Worm (Caenorhabditis elegans) whole organism, young adult: ENCODE results near the gene srxa-10.

Source experiments
- B0336.3 ChIP-seq: fragments of 200-800 bp; sonication (Bioruptor generic); IDR thresholded peaks from 2 replicates; pipeline ENCODE4 v1.3.6; 2022; ENCODE audit warnings: missing genetic modification characterization, missing compliant biosample characterization
- C17E4.6 ChIP-seq: fragments of 200-800 bp; sonication (Bioruptor generic); IDR thresholded peaks from 2 replicates; pipeline ENCODE4 v1.3.6; 2022; ENCODE audit warnings: missing genetic modification reagents, missing genetic modification characterization, missing compliant biosample characterization
- F22D6.2 ChIP-seq: sonication (generic microtip); optimal IDR thresholded peaks from 2 replicates; lab custom pipeline; 2016; ENCODE audit warnings: mild to moderate bottlenecking, missing genetic modification characterization, missing compliant biosample characterization
- F39B2.1 ChIP-seq: fragments of 200-800 bp; sonication (Bioruptor generic); IDR thresholded peaks from 2 replicates; pipeline ENCODE4 v1.3.6; 2022; ENCODE audit warnings: missing genetic modification reagents, missing genetic modification characterization, missing compliant biosample characterization
- F52B5.7 ChIP-seq: sonication (generic microtip); optimal IDR thresholded peaks from 2 replicates; lab custom pipeline; 2016; ENCODE audit warnings: mild to moderate bottlenecking, missing genetic modification characterization, missing compliant biosample characterization
- F57A8.1 ChIP-seq: fragments of 200-800 bp; sonication (Bioruptor generic); optimal IDR thresholded peaks from 2 replicates; lab custom pipeline; 2018; ENCODE audit warnings: mild to moderate bottlenecking, missing genetic modification characterization, moderate library complexity, missing compliant biosample characterization
- K11D2.4 ChIP-seq: fragments of 200-800 bp; sonication (Bioruptor generic); IDR thresholded peaks from 2 replicates; pipeline ENCODE4 v1.3.6; 2022; ENCODE audit warnings: missing genetic modification reagents, missing genetic modification characterization, missing compliant biosample characterization
- T26A5.8 ChIP-seq: sonication (generic microtip); optimal IDR thresholded peaks from 2 replicates; lab custom pipeline; 2016; ENCODE audit warnings: missing genetic modification characterization, missing compliant biosample characterization
- Y56A3A.18 ChIP-seq: fragments of 200-800 bp; sonication (Bioruptor generic); IDR thresholded peaks from 2 replicates; pipeline ENCODE4 v1.3.6; 2022; ENCODE audit warnings: missing genetic modification reagents, missing genetic modification characterization, missing compliant biosample characterization
- Y79H2A.3 ChIP-seq: fragments of 200-800 bp; sonication (Bioruptor generic); conservative IDR thresholded peaks from 2 replicates; pipeline ENCODE4 v1.3.6; 2022; ENCODE audit warnings: missing genetic modification reagents, missing genetic modification characterization, missing compliant biosample characterization
- ZK185.1 ChIP-seq: sonication (generic microtip); optimal IDR thresholded peaks from 2 replicates; lab custom pipeline; 2016; ENCODE audit warnings: mild to moderate bottlenecking, missing genetic modification characterization, missing compliant biosample characterization; ENCODE audit not compliant: poor library complexity, severe bottlenecking
- aptf-2 ChIP-seq: fragments of 200-800 bp; sonication (Bioruptor generic); conservative IDR thresholded peaks from 2 replicates; pipeline ENCODE4 v1.3.6; 2022; ENCODE audit warnings: missing genetic modification reagents, missing genetic modification characterization, missing compliant biosample characterization
- atf-7 ChIP-seq: sonication (generic microtip); optimal IDR thresholded peaks from 2 replicates; lab custom pipeline; 2017; ENCODE audit warnings: mild to moderate bottlenecking, missing genetic modification characterization, missing compliant biosample characterization
- athp-1 ChIP-seq: sonication (generic microtip); optimal IDR thresholded peaks from 2 replicates; lab custom pipeline; 2017; ENCODE audit warnings: mild to moderate bottlenecking, missing genetic modification characterization, missing compliant biosample characterization
- attf-5 ChIP-seq: fragments of 200-800 bp; sonication (Bioruptor generic); optimal IDR thresholded peaks from 2 replicates; lab custom pipeline; 2018; ENCODE audit warnings: mild to moderate bottlenecking, missing genetic modification characterization, missing compliant biosample characterization
- bed-1 ChIP-seq: fragments of 200-800 bp; sonication (Bioruptor generic); IDR thresholded peaks from 2 replicates; pipeline ENCODE4 v1.3.6; 2022; ENCODE audit warnings: missing genetic modification reagents, missing genetic modification characterization, missing compliant biosample characterization
- cebp-1 ChIP-seq, 2 experiments: fragments of 200-800 bp in 1 of 2; sonication (Bioruptor generic) in 1 of 2; sonication (generic microtip) in 1 of 2; IDR thresholded peaks in 1 of 2; optimal IDR thresholded peaks in 1 of 2; 2 replicates each; pipeline versions ENCODE4 v1.3.6 to Lab custom; 2017 to 2022; ENCODE audit warnings: missing compliant biosample characterization in 2 of 2, missing genetic modification characterization in 2 of 2, mild to moderate bottlenecking in 1 of 2, missing genetic modification reagents in 1 of 2, moderate library complexity in 1 of 2
- ceh-58 ChIP-seq: fragments of 200-800 bp; sonication (Bioruptor generic); IDR thresholded peaks from 2 replicates; pipeline ENCODE4 v1.3.6; 2022; ENCODE audit warnings: missing genetic modification characterization, missing compliant biosample characterization
- dpl-1 ChIP-seq: fragments of 150-350 bp; optimal IDR thresholded peaks from 2 replicates; lab custom pipeline; 2014; ENCODE audit warnings: missing biosample characterization, missing genetic modification reagents, missing genetic modification characterization
- egl-18 ChIP-seq: fragments of 200-800 bp; sonication (Bioruptor generic); IDR thresholded peaks from 2 replicates; pipeline ENCODE4 v1.3.6; 2022; ENCODE audit warnings: missing genetic modification reagents, missing genetic modification characterization, missing compliant biosample characterization
- egrh-3 ChIP-seq: fragments of 200-800 bp; sonication (Bioruptor generic); IDR thresholded peaks from 2 replicates; pipeline ENCODE4 v1.3.6; 2022; ENCODE audit warnings: missing genetic modification reagents, missing genetic modification characterization, missing compliant biosample characterization
- him-1 ChIP-seq: sonication (generic microtip); optimal IDR thresholded peaks from 2 replicates; lab custom pipeline; 2016; ENCODE audit warnings: missing genotype, missing genetic modification reagents, missing genetic modification characterization, missing compliant biosample characterization
- hrde-1 ChIP-seq: sonication (generic microtip); optimal IDR thresholded peaks from 2 replicates; lab custom pipeline; 2016; ENCODE audit warnings: missing genetic modification characterization, mild to moderate bottlenecking, missing compliant biosample characterization, moderate library complexity, missing genotype, missing genetic modification reagents, borderline replicate concordance
- let-607 ChIP-seq, 2 experiments: fragments of 200-800 bp in 1 of 2; sonication (Bioruptor generic) in 1 of 2; sonication (generic microtip) in 1 of 2; optimal IDR thresholded peaks; 2 replicates each; lab custom pipeline; 2016 to 2018; ENCODE audit warnings: mild to moderate bottlenecking in 2 of 2, missing compliant biosample characterization in 2 of 2, missing genetic modification characterization in 2 of 2, moderate library complexity in 2 of 2, missing genotype in 1 of 2
- lin-26 ChIP-seq: fragments of 200-800 bp; sonication (Bioruptor generic); IDR thresholded peaks from 2 replicates; pipeline ENCODE4 v1.3.6; 2022; ENCODE audit warnings: missing genetic modification reagents, missing genetic modification characterization, missing compliant biosample characterization
- lin-35 ChIP-seq, 3 experiments: fragments of 150-350 bp in 2 of 3; sonication (generic microtip) in 1 of 3; optimal IDR thresholded peaks; 2 replicates each; lab custom pipeline; 2014 to 2018; ENCODE audit warnings: missing biosample characterization in 3 of 3, missing genetic modification characterization in 3 of 3, missing genetic modification reagents in 3 of 3
- lin-54 ChIP-seq: fragments of 200-800 bp; sonication (Bioruptor generic); optimal IDR thresholded peaks from 2 replicates; lab custom pipeline; 2018; ENCODE audit warnings: mild to moderate bottlenecking, missing genetic modification characterization, missing compliant biosample characterization
- madf-10 ChIP-seq: sonication (generic microtip); optimal IDR thresholded peaks from 2 replicates; lab custom pipeline; 2016; ENCODE audit warnings: mild to moderate bottlenecking, missing genetic modification characterization, missing compliant biosample characterization
- madf-3 ChIP-seq: fragments of 200-800 bp; sonication (Bioruptor generic); IDR thresholded peaks from 2 replicates; pipeline ENCODE4 v1.3.6; 2022; ENCODE audit warnings: missing genetic modification reagents, missing genetic modification characterization, missing compliant biosample characterization
- mcd-1 ChIP-seq: fragments of 200-800 bp; sonication (Bioruptor generic); IDR thresholded peaks from 2 replicates; pipeline ENCODE4 v1.3.6; 2022; ENCODE audit warnings: missing genetic modification reagents, missing genetic modification characterization, missing compliant biosample characterization
- nhr-80 ChIP-seq: sonication (generic microtip); optimal IDR thresholded peaks from 2 replicates; lab custom pipeline; 2016; ENCODE audit warnings: missing genetic modification characterization, missing compliant biosample characterization
- nhr-90 ChIP-seq: sonication (generic microtip); optimal IDR thresholded peaks from 2 replicates; lab custom pipeline; 2016; ENCODE audit warnings: missing genotype, mild to moderate bottlenecking, missing genetic modification characterization, missing compliant biosample characterization
- pbrm-1 ChIP-seq: fragments of 200-800 bp; sonication (Bioruptor generic); IDR thresholded peaks from 2 replicates; pipeline ENCODE4 v1.3.6; 2022; ENCODE audit warnings: missing genetic modification reagents, missing genetic modification characterization, missing compliant biosample characterization
- repo-1 ChIP-seq: sonication (generic microtip); optimal IDR thresholded peaks from 2 replicates; lab custom pipeline; 2017; ENCODE audit warnings: mild to moderate bottlenecking, missing genetic modification characterization, missing compliant biosample characterization
- sdz-38 ChIP-seq: sonication (generic microtip); optimal IDR thresholded peaks from 2 replicates; lab custom pipeline; 2016; ENCODE audit warnings: missing genotype, missing genetic modification characterization, missing compliant biosample characterization
- snpc-1.3 ChIP-seq: sonication (generic microtip); optimal IDR thresholded peaks from 2 replicates; lab custom pipeline; 2017; ENCODE audit warnings: missing genetic modification characterization, mild to moderate bottlenecking, missing compliant biosample characterization, antibody characterized with exemption, moderate library complexity, missing genotype, missing genetic modification reagents; ENCODE audit not compliant: insufficient read depth
- snpc-3.4 ChIP-seq: sonication (generic microtip); optimal IDR thresholded peaks from 2 replicates; lab custom pipeline; 2017; ENCODE audit warnings: missing genetic modification characterization, mild to moderate bottlenecking, missing compliant biosample characterization, antibody characterized with exemption, moderate library complexity, missing genotype, missing genetic modification reagents
- snpc-4 ChIP-seq, 5 experiments: fragments of 150-350 bp in 1 of 5; sonication (generic microtip) in 4 of 5; optimal IDR thresholded peaks; 2 replicates each; lab custom pipeline; 2014 to 2018; ENCODE audit warnings: missing genetic modification characterization in 5 of 5, missing biosample characterization in 3 of 5, antibody characterized with exemption in 2 of 5, mild to moderate bottlenecking in 2 of 5, missing compliant biosample characterization in 2 of 5, missing genotype in 2 of 5, moderate library complexity in 2 of 5, missing genetic modification reagents in 1 of 5
- tlf-1 ChIP-seq: fragments of 200-800 bp; sonication (Bioruptor generic); optimal IDR thresholded peaks from 2 replicates; lab custom pipeline; 2018; ENCODE audit warnings: mild to moderate bottlenecking, missing genetic modification characterization, missing compliant biosample characterization
- zfh-2 ChIP-seq: fragments of 200-800 bp; sonication (Bioruptor generic); conservative IDR thresholded peaks from 2 replicates; pipeline ENCODE4 v1.3.6; 2022; ENCODE audit warnings: missing genetic modification reagents, missing genetic modification characterization, missing compliant biosample characterization
- zim-3 ChIP-seq: sonication (generic microtip); optimal IDR thresholded peaks from 2 replicates; lab custom pipeline; 2017; ENCODE audit warnings: mild to moderate bottlenecking, missing genetic modification characterization, moderate library complexity, missing compliant biosample characterization
- ztf-22 ChIP-seq: fragments of 200-800 bp; sonication (Bioruptor generic); optimal IDR thresholded peaks from 2 replicates; lab custom pipeline; 2018; ENCODE audit warnings: mild to moderate bottlenecking, missing genetic modification characterization, moderate library complexity, missing compliant biosample characterization
- ztf-25 ChIP-seq: fragments of 200-800 bp; sonication (Bioruptor generic); IDR thresholded peaks from 2 replicates; pipeline ENCODE4 v1.3.6; 2022; ENCODE audit warnings: missing genetic modification reagents, missing genetic modification characterization, missing compliant biosample characterization
- ztf-28 ChIP-seq: fragments of 200-800 bp; sonication (Bioruptor generic); IDR thresholded peaks from 2 replicates; pipeline ENCODE4 v1.3.6; 2022; ENCODE audit warnings: missing genetic modification reagents, missing genetic modification characterization, missing compliant biosample characterization

srxa-10 gene

DNA sequence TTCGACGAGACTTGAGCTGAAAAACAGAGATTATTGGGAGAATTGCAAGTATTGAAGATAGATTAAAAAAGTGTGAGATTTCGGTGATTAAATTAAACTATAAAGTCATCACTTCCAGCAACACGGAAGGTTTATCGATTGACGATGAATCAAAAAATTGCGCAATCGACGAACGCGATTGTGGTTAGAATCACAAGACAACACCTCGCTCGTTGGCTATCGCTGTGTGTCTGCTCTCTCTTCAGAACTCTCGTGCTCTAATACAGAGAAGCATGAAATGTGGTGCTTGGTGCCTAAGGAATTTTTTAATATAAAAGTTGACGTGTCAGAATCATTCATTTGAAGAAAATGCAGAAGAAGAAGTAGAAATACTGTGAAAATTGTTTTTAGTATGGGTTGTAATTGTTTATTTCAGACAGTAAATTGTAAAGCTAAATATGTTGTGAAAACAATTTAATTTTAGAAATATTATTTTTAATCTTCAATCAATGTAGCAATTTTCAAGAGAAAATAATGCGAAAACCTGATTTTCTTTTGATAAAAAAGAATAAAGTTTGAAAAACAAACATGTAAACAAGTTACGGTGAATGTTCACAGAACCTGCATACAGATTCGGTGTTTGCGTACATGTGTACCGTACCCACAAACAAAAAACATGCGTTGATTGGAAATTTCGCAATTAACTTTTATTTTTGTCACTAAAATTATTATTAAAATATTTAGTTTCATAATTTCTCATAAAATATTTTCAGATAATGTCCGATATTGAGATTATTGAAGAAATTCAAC, 31.0 kb upstream of the srxa-10 start, which contains the start of the genes ZK632.10 and ZK632.11 (continued):
- TF ChIP-seq nhr-90 (no peak), cebp-1 (GFP tag; IDR thresholded peaks at IDR 0.05; lab: Robert Waterston, UW) (peak; percentile 91), cebp-1 (tag; optimal IDR thresholded peaks at IDR 0.05; lab: Kevin White, UChicago) (peak; percentile 89), bed-1 (GFP tag; lab: Robert Waterston, UW) (no peak), ZK185.1 (no peak), egrh-3 (GFP tag; lab: Robert Waterston, UW) (no peak), him-1 (no peak), ztf-22 (GFP tag; lab: Kevin White, UChicago) (no peak), let-607 (tag; optimal IDR thresholded peaks at IDR 0.05; lab: Kevin White, UChicago) (no peak), B0336.3 (GFP tag; lab: Robert Waterston, UW) (no peak), F22D6.2 (no peak), ceh-58 (GFP tag; lab: Robert Waterston, UW) (no peak), ztf-25 (GFP tag; lab: Robert Waterston, UW) (no peak), madf-3 (GFP tag; lab: Robert Waterston, UW) (peak; percentile 37; the same call in 1 of the 2 replicates), F57A8.1 (no peak), egl-18 (GFP tag; lab: Robert Waterston, UW) (no peak), zim-3 (tag; lab: Kevin White, UChicago) (no peak), madf-10 (tag; lab: Kevin White, UChicago) (no peak), snpc-1.3 (tag; lab: Kevin White, UChicago) (no peak), Y79H2A.3 (GFP tag; lab: Robert Waterston, UW) (no peak), Y56A3A.18 (GFP tag; lab: Robert Waterston, UW) (no peak), ztf-28 (GFP tag; lab: Robert Waterston, UW) (no peak), T26A5.8 (tag; lab: Kevin White, UChicago) (no peak), athp-1 (tag; lab: Kevin White, UChicago) (no peak), zfh-2 (no peak), dpl-1 (GFP tag; lab: Kevin White, UChicago) (no peak), pbrm-1 (GFP tag; lab: Robert Waterston, UW) (peak; percentile 56), aptf-2 (GFP tag; lab: Robert Waterston, UW) (no peak), F52B5.7 (tag; lab: Kevin White, UChicago) (no peak), hrde-1 (no peak), snpc-3.4 (tag; lab: Kevin White, UChicago) (no peak), sdz-38 (no peak)

DNA sequence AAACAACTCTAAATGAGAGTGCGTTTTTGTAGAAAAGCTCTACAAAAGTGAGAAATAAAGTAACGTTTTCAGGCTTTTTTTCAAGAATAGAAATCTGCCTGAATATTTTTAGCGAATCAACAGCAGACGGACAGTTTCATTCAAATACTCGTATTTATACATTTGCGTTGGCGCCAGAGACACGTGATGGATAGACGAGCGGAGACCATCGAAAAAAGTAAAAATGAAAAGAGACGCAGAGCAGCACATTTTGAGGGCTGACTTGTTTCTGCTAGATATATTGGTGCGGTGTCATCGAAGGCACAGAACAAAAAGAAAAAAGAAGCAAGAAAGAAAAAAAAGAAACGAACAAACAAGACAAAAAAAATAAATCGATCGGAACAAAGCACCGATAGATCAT, 29.7 kb upstream of the srxa-10 start:
- no peak for TF ChIP-seq zfh-2
- peak; percentile 52 for TF ChIP-seq atf-7 (tag; lab: Kevin White, UChicago)
- peak; percentile 73 for TF ChIP-seq attf-5 (GFP tag; lab: Kevin White, UChicago)
- TF ChIP-seq snpc-3.4 (tag; lab: Kevin White, UChicago): no peak
- no peak for TF ChIP-seq him-1
- TF ChIP-seq ztf-22 (GFP tag; lab: Kevin White, UChicago): no peak
- no peak for TF ChIP-seq F39B2.1 (GFP tag; lab: Robert Waterston, UW)
- TF ChIP-seq ceh-58 (GFP tag; lab: Robert Waterston, UW): no peak
- peak; percentile 40 for TF ChIP-seq repo-1 (tag; lab: Kevin White, UChicago)
- no peak for TF ChIP-seq C17E4.6 (GFP tag; lab: Robert Waterston, UW)
- TF ChIP-seq nhr-90: no peak
- peak; percentile 22 to 26 for TF ChIP-seq let-607 (tag; optimal IDR thresholded peaks at IDR 0.05; lab: Kevin White, UChicago)
- no peak for TF ChIP-seq lin-26 (GFP tag; lab: Robert Waterston, UW)
- TF ChIP-seq lin-54: peak; percentile 39
- TF ChIP-seq mcd-1 (GFP tag; lab: Robert Waterston, UW): 0 out of 2 replicates have a peak, but pooled peaks have one; percentile 61
- TF ChIP-seq K11D2.4 (GFP tag; lab: Robert Waterston, UW): peak; percentile 67; the same call in 1 of the 2 replicates
- TF ChIP-seq nhr-80 (tag; lab: Kevin White, UChicago): peak; percentile 11
- peak; percentile 11 for TF ChIP-seq snpc-4 (GFP tag; optimal IDR thresholded peaks at IDR 0.05; lab: Kevin White, UChicago)
- TF ChIP-seq snpc-4 (tag; optimal IDR thresholded peaks at IDR 0.05; lab: Kevin White, UChicago): peak in 1 of 4 experiments; percentile 41
- peak in 1 of 3 experiments; percentile 44 for TF ChIP-seq lin-35 (GFP tag; optimal IDR thresholded peaks at IDR 0.05; lab: Kevin White, UChicago)
- TF ChIP-seq tlf-1 (GFP tag; lab: Kevin White, UChicago): peak; percentile 30
